Fruit fly (Drosophila melanogaster) ovary, adult (tissue): Measurements from ENCODE around the gene CG46339.

Experiments used
- CG17801 ChIP-seq: fragments of 200-800 bp; optimal IDR thresholded peaks from 2 replicates; lab custom pipeline; 2019; ENCODE audit warnings: missing biosample characterization, mild to moderate bottlenecking, missing genetic modification characterization, moderate library complexity; ENCODE audit not compliant: partially characterized antibody

The CG46339 gene

dm6 chr3R:26923830-26924333, 8.3 kb downstream of the CG46339 start:
- no peak for TF ChIP-seq CG17801

- TF ChIP-seq CG17801: no peak
These were observed 10.9 kb downstream of the CG46339 start for dm6 chr3R:26926477-26926876.

- TF ChIP-seq CG17801: peak; percentile 48
These were observed 12.9 kb downstream of the CG46339 start for dm6 chr3R:26928424-26928823.

- TF ChIP-seq CG17801: no peak
These were observed 18.3 kb downstream of the CG46339 start for dm6 chr3R:26933885-26934284.

- no peak for TF ChIP-seq CG17801
These were observed 19.0 kb downstream of the CG46339 start for dm6 chr3R:26934523-26934922.

- TF ChIP-seq CG17801: no peak
These were observed 19.8 kb downstream of the CG46339 start for dm6 chr3R:26935400-26935799.

dm6 chr3R:26936501-26936900, 20.9 kb downstream of the CG46339 start:
- TF ChIP-seq CG17801: no peak

- peak; percentile 1 for TF ChIP-seq CG17801
These were observed 21.9 kb downstream of the CG46339 start for dm6 chr3R:26937423-26937822.

dm6 chr3R:26945233-26945632, 29.7 kb downstream of the CG46339 start, which contains the start of gene CG14252:
Gene CG14252, plus strand, starts transcription at chr3R:26945534.
- TF ChIP-seq CG17801: no peak

dm6 chr3R:26947296-26947880, 31.8 kb downstream of the CG46339 start, which contains the start of gene Spag1:
Gene Spag1, plus strand, starts transcription at chr3R:26947830.
- TF ChIP-seq CG17801: peak; percentile 63

dm6 chr3R:26952200-26952856, 36.8 kb downstream of the CG46339 start:
- TF ChIP-seq CG17801: no peak

- TF ChIP-seq CG17801: no peak
These were observed 37.4 kb downstream of the CG46339 start for dm6 chr3R:26952857-26953477.

- TF ChIP-seq CG17801: peak; percentile 99
These were observed 37.9 kb downstream of the CG46339 start for dm6 chr3R:26953478-26953874.

- peak; percentile 89 for TF ChIP-seq CG17801
These were observed 38.6 kb downstream of the CG46339 start for dm6 chr3R:26954020-26954672.

dm6 chr3R:26955527-26955926, 40.0 kb downstream of the CG46339 start:
- TF ChIP-seq CG17801: no peak

dm6 chr3R:26956376-26957062, 41.0 kb downstream of the CG46339 start:
- no peak for TF ChIP-seq CG17801

dm6 chr3R:26957132-26957531, 41.6 kb downstream of the CG46339 start:
- TF ChIP-seq CG17801: no peak
